Fruit fly (Drosophila melanogaster) whole organism, embryonic: ENCODE data around the gene Sik2.

ENCODE experiments used
- Ada2b ChIP-seq: fragments of 200-800 bp; sonication (Bioruptor generic); IDR thresholded peaks from 2 replicates; pipeline ENCODE4 v1.3.6; 2022; ENCODE audit warnings: missing biosample characterization, missing genetic modification characterization
- Aef1 ChIP-seq: fragments of 200-800 bp; sonication (Bioruptor generic); IDR thresholded peaks from 3 replicates; pipeline ENCODE4 v1.3.6; 2022; ENCODE audit warnings: missing biosample characterization, missing genetic modification characterization
- Asciz ChIP-seq: fragments of 200-800 bp; sonication (Bioruptor generic); optimal IDR thresholded peaks from 2 replicates; lab custom pipeline; 2017; ENCODE audit warnings: missing biosample characterization, mild to moderate bottlenecking, missing genetic modification characterization, missing genetic modification reagents
- Atf3 ChIP-seq: fragments of 200-800 bp; sonication (Bioruptor generic); optimal IDR thresholded peaks from 3 replicates; lab custom pipeline; 2016; ENCODE audit warnings: missing biosample characterization, missing genetic modification characterization
- Bdp1 ChIP-seq: fragments of 200-800 bp; sonication (Bioruptor generic); optimal IDR thresholded peaks from 3 replicates; lab custom pipeline; 2016; ENCODE audit warnings: missing biosample characterization, missing genetic modification characterization
- Bgb ChIP-seq: fragments of 200-800 bp; sonication (Bioruptor generic); IDR thresholded peaks from 2 replicates; pipeline ENCODE4 v1.3.6; 2022; ENCODE audit warnings: missing biosample characterization, missing genetic modification characterization; ENCODE audit not compliant: partially characterized antibody
- CG10267 ChIP-seq: fragments of 200-800 bp; sonication (Bioruptor generic); optimal IDR thresholded peaks from 2 replicates; lab custom pipeline; 2018; ENCODE audit warnings: missing biosample characterization, mild to moderate bottlenecking, missing genetic modification characterization, moderate library complexity
- CG10366 ChIP-seq: fragments of 200-800 bp; sonication (Bioruptor generic); IDR thresholded peaks from 2 replicates; pipeline ENCODE4 v1.3.6; 2022; ENCODE audit warnings: missing biosample characterization, missing genetic modification characterization
- CG11504 ChIP-seq: fragments of 200-800 bp; sonication (Bioruptor generic); optimal IDR thresholded peaks from 3 replicates; lab custom pipeline; 2019; ENCODE audit warnings: missing biosample characterization, mild to moderate bottlenecking, missing genetic modification characterization, moderate library complexity
- CG14710 ChIP-seq: fragments of 200-800 bp; sonication (Bioruptor generic); optimal IDR thresholded peaks from 3 replicates; lab custom pipeline; 2019; ENCODE audit warnings: missing biosample characterization, mild to moderate bottlenecking, missing genetic modification characterization, moderate library complexity
- CG16815 ChIP-seq: fragments of 200-800 bp; sonication (Bioruptor generic); optimal IDR thresholded peaks from 3 replicates; lab custom pipeline; 2017; ENCODE audit warnings: missing biosample characterization, mild to moderate bottlenecking, missing genetic modification characterization
- CG17385 ChIP-seq: fragments of 200-800 bp; sonication (Bioruptor generic); optimal IDR thresholded peaks from 3 replicates; lab custom pipeline; 2018; ENCODE audit warnings: missing biosample characterization, mild to moderate bottlenecking, missing genetic modification characterization
- CG2120 ChIP-seq: fragments of 200-800 bp; sonication (Bioruptor generic); optimal IDR thresholded peaks from 3 replicates; lab custom pipeline; 2016; ENCODE audit warnings: missing biosample characterization, missing genetic modification characterization
- CG2202 ChIP-seq: fragments of 200-800 bp; sonication (Bioruptor generic); optimal IDR thresholded peaks from 2 replicates; lab custom pipeline; 2018; ENCODE audit warnings: missing biosample characterization, mild to moderate bottlenecking, missing genetic modification characterization
- CG34422 ChIP-seq: fragments of 200-800 bp; sonication (Bioruptor generic); IDR thresholded peaks from 3 replicates; pipeline ENCODE4 v1.3.6; 2022; ENCODE audit warnings: missing biosample characterization, missing genetic modification characterization
- CG3838 ChIP-seq: fragments of 200-800 bp; sonication (Bioruptor generic); optimal IDR thresholded peaks from 3 replicates; lab custom pipeline; 2016; ENCODE audit warnings: missing biosample characterization, missing genetic modification characterization
- CG6254 ChIP-seq: fragments of 200-800 bp; sonication (Bioruptor generic); optimal IDR thresholded peaks from 3 replicates; lab custom pipeline; 2017; ENCODE audit warnings: mild to moderate bottlenecking, missing biosample characterization, missing genetic modification reagents, missing genetic modification characterization
- CG6683 ChIP-seq: fragments of 200-800 bp; sonication (Bioruptor generic); optimal IDR thresholded peaks from 2 replicates; lab custom pipeline; 2017; ENCODE audit warnings: missing biosample characterization, mild to moderate bottlenecking, missing genetic modification characterization, missing genetic modification reagents
- CG7271 ChIP-seq: fragments of 200-800 bp; sonication (Bioruptor generic); optimal IDR thresholded peaks from 2 replicates; lab custom pipeline; 2018; ENCODE audit warnings: missing biosample characterization, mild to moderate bottlenecking, missing genetic modification characterization, moderate library complexity
- CG7963 ChIP-seq: fragments of 200-800 bp; sonication (Bioruptor generic); IDR thresholded peaks from 3 replicates; pipeline ENCODE4 v1.3.6; 2022; ENCODE audit warnings: missing biosample characterization, missing genetic modification characterization; ENCODE audit not compliant: partially characterized antibody
- CG9817 ChIP-seq: fragments of 200-800 bp; sonication (Bioruptor generic); optimal IDR thresholded peaks from 2 replicates; lab custom pipeline; 2018; ENCODE audit warnings: missing biosample characterization, mild to moderate bottlenecking, missing genetic modification characterization, moderate library complexity
- CoRest ChIP-seq: fragments of 200-800 bp; sonication (Bioruptor generic); optimal IDR thresholded peaks from 3 replicates; lab custom pipeline; 2018; ENCODE audit warnings: missing biosample characterization, mild to moderate bottlenecking, missing genetic modification characterization, moderate library complexity
- D19A ChIP-seq: fragments of 200-800 bp; optimal IDR thresholded peaks from 3 replicates; lab custom pipeline; 2019; ENCODE audit warnings: missing biosample characterization, mild to moderate bottlenecking, missing genetic modification characterization, moderate library complexity
- Fer1 ChIP-seq: fragments of 200-800 bp; sonication (Bioruptor generic); optimal IDR thresholded peaks from 2 replicates; lab custom pipeline; 2017; ENCODE audit warnings: missing biosample characterization, mild to moderate bottlenecking, missing genetic modification characterization
- HLH54F ChIP-seq: fragments of 200-800 bp; sonication (Bioruptor generic); optimal IDR thresholded peaks from 3 replicates; lab custom pipeline; 2016; ENCODE audit warnings: missing biosample characterization, missing genetic modification characterization
- Lim3 ChIP-seq: fragments of 200-800 bp; sonication (Bioruptor generic); IDR thresholded peaks from 2 replicates; pipeline ENCODE4 v1.3.6; 2022; ENCODE audit warnings: missing biosample characterization, missing genetic modification characterization
- NK7.1 ChIP-seq: fragments of 200-800 bp; sonication (Bioruptor generic); optimal IDR thresholded peaks from 3 replicates; lab custom pipeline; 2016; ENCODE audit warnings: missing biosample characterization, missing genetic modification characterization
- Oli ChIP-seq: fragments of 200-800 bp; sonication (Bioruptor generic); optimal IDR thresholded peaks from 2 replicates; lab custom pipeline; 2018; ENCODE audit warnings: missing biosample characterization, mild to moderate bottlenecking, missing genetic modification characterization, moderate library complexity
- Opbp ChIP-seq: fragments of 200-800 bp; sonication (Bioruptor generic); IDR thresholded peaks from 3 replicates; pipeline ENCODE4 v1.3.6; 2022; ENCODE audit warnings: missing biosample characterization, missing genetic modification characterization; ENCODE audit not compliant: partially characterized antibody
- Rfx ChIP-seq: fragments of 200-800 bp; sonication (Bioruptor generic); IDR thresholded peaks from 2 replicates; pipeline ENCODE4 v1.3.6; 2022; ENCODE audit warnings: missing biosample characterization, missing genetic modification characterization
- Rx ChIP-seq: fragments of 200-800 bp; sonication (Bioruptor generic); IDR thresholded peaks from 2 replicates; pipeline ENCODE4 v1.3.6; 2022; ENCODE audit warnings: missing biosample characterization, missing genetic modification characterization
- Sin3A ChIP-seq: fragments of >200 bp; optimal IDR thresholded peaks from 2 replicates; lab custom pipeline; 2018
- Stat92E ChIP-seq, 3 experiments: fragments of >200 bp in 2 of 3; fragments of 200-800 bp in 1 of 3; sonication (Bioruptor generic) in 1 of 3; optimal IDR thresholded peaks; 2 replicates each; lab custom pipeline; 2017 to 2019; ENCODE audit warnings: missing biosample characterization in 3 of 3, missing genetic modification characterization in 3 of 3, mild to moderate bottlenecking in 1 of 3, moderate library complexity in 1 of 3
- Usf ChIP-seq: fragments of 200-800 bp; sonication (Bioruptor generic); optimal IDR thresholded peaks from 2 replicates; lab custom pipeline; 2017; ENCODE audit warnings: missing genotype, missing biosample characterization, missing genetic modification characterization
- bigmax ChIP-seq: fragments of 200-800 bp; sonication (Bioruptor generic); optimal IDR thresholded peaks from 2 replicates; lab custom pipeline; 2018; ENCODE audit warnings: missing biosample characterization, mild to moderate bottlenecking, missing genetic modification characterization
- bowl ChIP-seq: fragments of 200-800 bp; sonication (Bioruptor generic); IDR thresholded peaks from 2 replicates; pipeline ENCODE4 v1.3.6; 2022; ENCODE audit warnings: missing biosample characterization, missing genetic modification characterization
- ewg ChIP-seq: fragments of 200-800 bp; sonication (Bioruptor generic); optimal IDR thresholded peaks from 3 replicates; lab custom pipeline; 2017; ENCODE audit warnings: mild to moderate bottlenecking, missing biosample characterization, missing genetic modification reagents, missing genetic modification characterization
- gfzf ChIP-seq: fragments of 200-800 bp; sonication (Bioruptor generic); optimal IDR thresholded peaks from 2 replicates; lab custom pipeline; 2016; ENCODE audit warnings: missing biosample characterization, mild to moderate bottlenecking, missing genetic modification characterization, moderate library complexity
- grau ChIP-seq: fragments of 200-800 bp; optimal IDR thresholded peaks from 3 replicates; lab custom pipeline; 2019; ENCODE audit warnings: missing biosample characterization, mild to moderate bottlenecking, missing genetic modification characterization, moderate library complexity
- gro ChIP-seq: fragments of 200-800 bp; sonication (Bioruptor generic); optimal IDR thresholded peaks from 2 replicates; lab custom pipeline; 2016; ENCODE audit warnings: missing biosample characterization, missing genetic modification characterization
- gsb ChIP-seq: fragments of 200-800 bp; sonication (Bioruptor generic); IDR thresholded peaks from 2 replicates; pipeline ENCODE4 v1.3.6; 2022; ENCODE audit warnings: missing biosample characterization, missing genetic modification characterization
- hbn ChIP-seq: fragments of 200-800 bp; sonication (Bioruptor generic); IDR thresholded peaks from 2 replicates; pipeline ENCODE4 v1.3.6; 2022; ENCODE audit warnings: missing biosample characterization, missing genetic modification characterization; ENCODE audit not compliant: partially characterized antibody
- klu ChIP-seq: fragments of 200-800 bp; sonication (Bioruptor generic); IDR thresholded peaks from 2 replicates; pipeline ENCODE4 v1.3.6; 2022; ENCODE audit warnings: missing biosample characterization, missing genetic modification characterization
- kni ChIP-seq: fragments of 200-800 bp; sonication (Bioruptor generic); optimal IDR thresholded peaks from 3 replicates; lab custom pipeline; 2017; ENCODE audit warnings: mild to moderate bottlenecking, missing biosample characterization, missing genetic modification reagents, missing genetic modification characterization
- lab ChIP-seq: fragments of 200-800 bp; sonication (Bioruptor generic); optimal IDR thresholded peaks from 3 replicates; lab custom pipeline; 2017; ENCODE audit warnings: missing biosample characterization, missing genetic modification characterization, mild to moderate bottlenecking, moderate library complexity, missing genetic modification reagents
- phol ChIP-seq: fragments of 200-800 bp; sonication (Bioruptor generic); optimal IDR thresholded peaks from 3 replicates; lab custom pipeline; 2018; ENCODE audit warnings: missing biosample characterization, mild to moderate bottlenecking, missing genetic modification characterization, moderate library complexity
- sd ChIP-seq: fragments of 200-800 bp; sonication (Bioruptor generic); optimal IDR thresholded peaks from 3 replicates; lab custom pipeline; 2018; ENCODE audit warnings: missing biosample characterization, mild to moderate bottlenecking, missing genetic modification characterization, moderate library complexity
- sens ChIP-seq: fragments of 200-800 bp; sonication (Bioruptor generic); peaks from one replicate; lab custom pipeline; 2016; ENCODE audit warnings: missing biosample characterization, missing genetic modification characterization
- tup ChIP-seq: fragments of 200-800 bp; sonication (Bioruptor generic); optimal IDR thresholded peaks from 2 replicates; lab custom pipeline; 2016; ENCODE audit warnings: missing biosample characterization, mild to moderate bottlenecking, missing genetic modification characterization, moderate library complexity
- usp ChIP-seq: fragments of >200 bp; optimal IDR thresholded peaks from 2 replicates; lab custom pipeline; 2017; ENCODE audit warnings: missing biosample characterization, missing genetic modification characterization
- vvl ChIP-seq: fragments of 200-800 bp; sonication (Bioruptor generic); IDR thresholded peaks from 2 replicates; pipeline ENCODE4 v1.3.6; 2022; ENCODE audit warnings: missing biosample characterization, missing genetic modification characterization

The Sik2 gene

dm6 chrX:2075846-2076377, 14.2 kb upstream of the Sik2 start, which contains the start of gene CG4045 (continued):
- TF ChIP-seq NK7.1 (GFP tag; lab: Kevin White, UChicago) (no peak), HLH54F (GFP tag; lab: Kevin White, UChicago) (no peak), Rfx (GFP tag; lab: Robert Waterston, UW) (no peak), vvl (GFP tag; lab: Robert Waterston, UW) (no peak), klu (no peak), Bdp1 (GFP tag; lab: Kevin White, UChicago) (no peak), Bgb (no peak), Atf3 (GFP tag; lab: Kevin White, UChicago) (no peak), Sin3A (no peak), CG9817 (tag; lab: Kevin White, UChicago) (no peak), tup (GFP tag; lab: Kevin White, UChicago) (no peak), Stat92E (GFP tag; optimal IDR thresholded peaks at IDR 0.05; lab: Kevin White, UChicago) (no peak), CoRest (tag; lab: Kevin White, UChicago) (peak; percentile 2), CG34422 (GFP tag; lab: Robert Waterston, UW) (no peak), Usf (no peak), lab (GFP tag; lab: Kevin White, UChicago) (peak; percentile 1), sd (tag; lab: Kevin White, UChicago) (no peak), Oli (tag; lab: Kevin White, UChicago) (no peak), gsb (GFP tag; lab: Robert Waterston, UW) (no peak), bigmax (GFP tag; lab: Kevin White, UChicago) (no peak), Lim3 (no peak), hbn (GFP tag; lab: Robert Waterston, UW) (peak; percentile 47; the same call in 1 of the 2 replicates), Rx (GFP tag; lab: Robert Waterston, UW) (no peak), Ada2b (GFP tag; lab: Robert Waterston, UW) (no peak), D19A (tag; lab: Kevin White, UChicago) (peak; percentile 3), usp (GFP tag; lab: Kevin White, UChicago) (no peak), grau (peak; percentile 28), CG3838 (no peak), CG16815 (GFP tag; lab: Kevin White, UChicago) (no peak), CG6254 (GFP tag; lab: Kevin White, UChicago) (no peak), CG2202 (tag; lab: Kevin White, UChicago) (no peak), CG6683 (no peak), Fer1 (GFP tag; lab: Kevin White, UChicago) (no peak), CG10366 (no peak), bowl (GFP tag; lab: Robert Waterston, UW) (no peak), CG17385 (GFP tag; lab: Kevin White, UChicago) (no peak), CG14710 (tag; lab: Kevin White, UChicago) (peak; percentile 12), CG7963 (GFP tag; lab: Robert Waterston, UW) (no peak), CG11504 (tag; lab: Kevin White, UChicago) (peak; percentile 39), ewg (GFP tag; lab: Kevin White, UChicago) (no peak), gro (GFP tag; lab: Kevin White, UChicago) (no peak), CG7271 (no peak), sens (peak; percentile 73), Opbp (GFP tag; lab: Robert Waterston, UW) (no peak), Aef1 (GFP tag; lab: Robert Waterston, UW) (no peak), Asciz (no peak), kni (GFP tag; lab: Kevin White, UChicago) (no peak), CG2120 (GFP tag; lab: Kevin White, UChicago) (no peak), CG10267 (tag; lab: Kevin White, UChicago) (peak; percentile 19), phol (tag; lab: Kevin White, UChicago) (peak; percentile 14), gfzf (GFP tag; lab: Kevin White, UChicago) (peak; percentile 43)
